Worm (Caenorhabditis elegans) whole organism, early embryonic: ENCODE data around the gene F11A5.5.

Source experiments
- F13C5.2 ChIP-seq: sonication (generic microtip); optimal IDR thresholded peaks from 2 replicates; lab custom pipeline; 2017; ENCODE audit warnings: mild to moderate bottlenecking, missing genetic modification characterization, inconsistent platforms, missing compliant biosample characterization
- aly-1 ChIP-seq: sonication (generic microtip); optimal IDR thresholded peaks from 2 replicates; lab custom pipeline; 2016; ENCODE audit warnings: missing genetic modification characterization, missing compliant biosample characterization
- ama-1 ChIP-seq: fragments of 150-350 bp; optimal IDR thresholded peaks from 2 replicates; lab custom pipeline; 2014
- ceh-13 ChIP-seq: fragments of 200-800 bp; sonication (Bioruptor generic); optimal IDR thresholded peaks from 2 replicates; lab custom pipeline; 2018; ENCODE audit warnings: mild to moderate bottlenecking, missing genetic modification characterization, missing compliant biosample characterization
- ceh-36 ChIP-seq: sonication (generic microtip); optimal IDR thresholded peaks from 2 replicates; lab custom pipeline; 2016; ENCODE audit warnings: missing genetic modification characterization, inconsistent platforms, missing compliant biosample characterization
- ets-7 ChIP-seq: sonication (generic microtip); optimal IDR thresholded peaks from 2 replicates; lab custom pipeline; 2016; ENCODE audit warnings: missing genotype, missing genetic modification characterization, missing compliant biosample characterization
- flt-1 ChIP-seq: fragments of 200-800 bp; sonication (Bioruptor generic); IDR thresholded peaks from 2 replicates; pipeline ENCODE4 v1.3.6; 2022; ENCODE audit warnings: missing genetic modification characterization, missing compliant biosample characterization
- hmbx-1 ChIP-seq: sonication (generic microtip); optimal IDR thresholded peaks from 2 replicates; lab custom pipeline; 2016; ENCODE audit warnings: mild to moderate bottlenecking, missing genetic modification characterization, missing compliant biosample characterization
- hmg-4 ChIP-seq: fragments of 200-800 bp; sonication (Bioruptor generic); optimal IDR thresholded peaks from 2 replicates; lab custom pipeline; 2018; ENCODE audit warnings: mild to moderate bottlenecking, missing genetic modification characterization, missing compliant biosample characterization
- hnd-1 ChIP-seq: sonication (generic microtip); optimal IDR thresholded peaks from 2 replicates; lab custom pipeline; 2016; ENCODE audit warnings: missing genetic modification characterization, missing compliant biosample characterization
- pes-1 ChIP-seq: fragments of 200-800 bp; sonication (Bioruptor generic); IDR thresholded peaks from 2 replicates; pipeline ENCODE4 v1.3.6; 2022; ENCODE audit warnings: missing genetic modification reagents, missing genetic modification characterization, missing compliant biosample characterization
- sea-1 ChIP-seq: fragments of 200-800 bp; sonication (Bioruptor generic); conservative IDR thresholded peaks from 2 replicates; pipeline ENCODE4 v1.3.6; 2022; ENCODE audit warnings: missing genetic modification characterization, missing compliant biosample characterization
- tbx-37 ChIP-seq: fragments of 200-800 bp; sonication (Bioruptor generic); conservative IDR thresholded peaks from 2 replicates; pipeline ENCODE4 v1.3.6; 2022; ENCODE audit warnings: missing genetic modification reagents, missing genetic modification characterization, missing compliant biosample characterization
- tra-4 ChIP-seq: sonication (generic microtip); optimal IDR thresholded peaks from 2 replicates; lab custom pipeline; 2017; ENCODE audit warnings: missing genetic modification characterization, missing compliant biosample characterization

DNA sequence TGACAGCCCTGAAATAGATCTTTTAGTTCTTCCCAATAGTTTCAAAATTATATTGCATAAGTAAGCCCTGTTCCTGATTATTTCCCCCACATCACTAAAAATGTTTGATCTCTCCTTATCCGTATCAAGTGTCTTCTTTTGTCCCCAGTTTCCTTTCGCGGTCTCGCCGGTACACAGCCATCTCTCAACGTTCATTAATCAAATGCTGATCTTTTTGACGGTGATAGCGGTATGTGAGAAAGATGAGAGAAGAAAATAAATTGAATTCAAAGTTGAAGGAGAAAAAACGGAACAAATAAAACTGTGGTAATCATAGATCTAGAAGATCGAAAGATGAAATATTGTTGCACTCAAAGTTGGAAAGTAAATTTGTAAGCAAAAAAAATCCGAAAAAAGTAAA is 13.6 kb downstream of the F11A5.5 start:
- TF ChIP-seq ama-1 (no peak), F13C5.2 (tag; lab: Kevin White, UChicago) (no peak), ceh-36 (tag; lab: Kevin White, UChicago) (no peak), hnd-1 (no peak), sea-1 (GFP tag; lab: Robert Waterston, UW) (no peak), ets-7 (no peak), flt-1 (no peak), hmg-4 (GFP tag; lab: Kevin White, UChicago) (no peak), hmbx-1 (tag; lab: Kevin White, UChicago) (no peak), pes-1 (GFP tag; lab: Robert Waterston, UW) (no peak), aly-1 (tag; lab: Kevin White, UChicago) (no peak), tra-4 (tag; lab: Kevin White, UChicago) (no peak), ceh-13 (GFP tag; lab: Kevin White, UChicago) (no peak), tbx-37 (GFP tag; lab: Robert Waterston, UW) (no peak)
